Fruit fly (Drosophila melanogaster): ENCODE measurements around the gene CG43084.

CG43084 gene

dm6 chr3L:15692794-15693532, 42.3 kb downstream of the CG43084 start (continued):
- TF ChIP-seq odd (GFP tag; optimal IDR thresholded peaks at IDR 0.05) (peak; percentile 18), CG4360 (GFP tag; IDR thresholded peaks at IDR 0.05) (no peak), tgo (GFP tag; IDR thresholded peaks at IDR 0.05) (no peak), Pdp1 (GFP tag; optimal IDR thresholded peaks at IDR 0.05) (peak in 1 of 2 experiments; percentile 35), fd3F (GFP tag; optimal IDR thresholded peaks at IDR 0.05) (no peak), tll (GFP tag; optimal IDR thresholded peaks at IDR 0.05) (no peak), crp (GFP tag; optimal IDR thresholded peaks at IDR 0.05) (no peak), row (GFP tag; IDR thresholded peaks at IDR 0.05) (0 out of 3 replicates have a peak, but pooled peaks have one; percentile 20), CG6254 (GFP tag; optimal IDR thresholded peaks at IDR 0.05) (peak; percentile 32), ATbp (GFP tag; optimal IDR thresholded peaks at IDR 0.05) (no peak), CG1792 (GFP tag; optimal IDR thresholded peaks at IDR 0.05) (no peak), CoRest (tag; optimal IDR thresholded peaks at IDR 0.05) (peak; percentile 47), CG8359 (GFP tag; optimal IDR thresholded peaks at IDR 0.05; ENCODE audit: borderline replicate concordance) (peak; percentile 50), stc (GFP tag; IDR thresholded peaks at IDR 0.05) (no peak), salm (tag; optimal IDR thresholded peaks at IDR 0.05) (no peak), CG18476 (GFP tag; optimal IDR thresholded peaks at IDR 0.05) (peak; percentile 31), tap (tag; optimal IDR thresholded peaks at IDR 0.05) (no peak), CG31441 (GFP tag; IDR thresholded peaks at IDR 0.05) (peak; percentile 63), zfh2 (GFP tag; optimal IDR thresholded peaks at IDR 0.05) (no peak), fd96Cb (tag; optimal IDR thresholded peaks at IDR 0.05) (peak; percentile 62), abd-A (tag; optimal IDR thresholded peaks at IDR 0.05) (peak; percentile 46), CG10267 (tag; optimal IDR thresholded peaks at IDR 0.05) (peak; percentile 55), CG11723 (GFP tag; optimal IDR thresholded peaks at IDR 0.05) (no peak), unc-4 (GFP tag; IDR thresholded peaks at IDR 0.05; ENCODE audit: partially characterized antibody) (no peak), bsh (GFP tag; optimal IDR thresholded peaks at IDR 0.05) (peak in 1 of 2 experiments; percentile 41), Oli (tag; optimal IDR thresholded peaks at IDR 0.05) (peak; percentile 58), CG2120 (GFP tag; optimal IDR thresholded peaks at IDR 0.05) (no peak), dmrt11E (tag; optimal IDR thresholded peaks at IDR 0.05) (peak; percentile 80), Blimp-1 (GFP tag; optimal IDR thresholded peaks at IDR 0.05) (peak; percentile 36), lola (GFP tag; optimal IDR thresholded peaks at IDR 0.05) (peak in 1 of 3 experiments; percentile 79), gem (tag; optimal IDR thresholded peaks at IDR 0.05) (peak; percentile 64), Deaf1 (tag; optimal IDR thresholded peaks at IDR 0.05) (no peak), zf30C (GFP tag; optimal IDR thresholded peaks at IDR 0.05) (peak; percentile 4), Doc2 (GFP tag; IDR thresholded peaks at IDR 0.05) (no peak), chinmo (GFP tag; IDR thresholded peaks at IDR 0.05; ENCODE audit: partially characterized antibody) (no peak), sens (GFP tag) (peak; percentile 69), ranshi (GFP tag; IDR thresholded peaks at IDR 0.05) (no peak), CG18619 (GFP tag; optimal IDR thresholded peaks at IDR 0.05) (peak; percentile 38), inv (GFP tag; IDR thresholded peaks at IDR 0.05; ENCODE audit: partially characterized antibody) (no peak), CG10147 (GFP tag; optimal IDR thresholded peaks at IDR 0.05) (no peak), gcm2 (GFP tag; optimal IDR thresholded peaks at IDR 0.05) (no peak), CG6765 (GFP tag; optimal IDR thresholded peaks at IDR 0.05) (no peak), gcm (GFP tag; optimal IDR thresholded peaks at IDR 0.05) (no peak), eve (GFP tag; optimal IDR thresholded peaks at IDR 0.05) (no peak), CG1024 (GFP tag; IDR thresholded peaks at IDR 0.05) (0 out of 2 replicates have a peak, but pooled peaks have one; percentile 6), sna (GFP tag; IDR thresholded peaks at IDR 0.05; ENCODE audit: partially characterized antibody) (no peak), Eip74EF (GFP tag; optimal IDR thresholded peaks at IDR 0.05) (peak in 1 of 2 experiments; percentile 29)

Measured in whole organism, embryonic.